Worm (Caenorhabditis elegans) whole organism, late embryonic: ENCODE measurements around the gene B0244.16.

Experiments
- F13H6.1 ChIP-seq: sonication (generic microtip); optimal IDR thresholded peaks from 2 replicates; lab custom pipeline; 2016; ENCODE audit warnings: missing genetic modification characterization, missing compliant biosample characterization
- T23F11.4 ChIP-seq: fragments of 200-800 bp; sonication (Bioruptor generic); optimal IDR thresholded peaks from 2 replicates; lab custom pipeline; 2018; ENCODE audit warnings: mild to moderate bottlenecking, missing genetic modification characterization, missing compliant biosample characterization
- ceh-30 ChIP-seq: fragments of 150-350 bp; optimal IDR thresholded peaks from 2 replicates; lab custom pipeline; 2014; ENCODE audit warnings: missing biosample characterization, missing genetic modification characterization
- ceh-31 ChIP-seq: sonication (generic microtip); optimal IDR thresholded peaks from 2 replicates; lab custom pipeline; 2016; ENCODE audit warnings: missing genetic modification characterization, missing compliant biosample characterization
- ceh-34 ChIP-seq: sonication (generic microtip); optimal IDR thresholded peaks from 2 replicates; lab custom pipeline; 2016; ENCODE audit warnings: mild to moderate bottlenecking, missing genetic modification characterization, missing compliant biosample characterization
- ceh-45 ChIP-seq: fragments of 200-800 bp; sonication (Bioruptor generic); IDR thresholded peaks from 2 replicates; pipeline ENCODE4 v1.3.6; 2022; ENCODE audit warnings: missing genetic modification reagents, missing genetic modification characterization, missing compliant biosample characterization
- ceh-6 ChIP-seq: fragments of 200-800 bp; sonication (Bioruptor generic); optimal IDR thresholded peaks from 2 replicates; lab custom pipeline; 2018; ENCODE audit warnings: mild to moderate bottlenecking, missing genetic modification characterization, missing compliant biosample characterization
- dve-1 ChIP-seq: sonication (generic microtip); optimal IDR thresholded peaks from 2 replicates; lab custom pipeline; 2017; ENCODE audit warnings: antibody characterized with exemption, mild to moderate bottlenecking, missing genetic modification characterization, missing compliant biosample characterization
- elt-2 ChIP-seq: sonication (generic microtip); optimal IDR thresholded peaks from 2 replicates; lab custom pipeline; 2016; ENCODE audit warnings: missing genetic modification reagents, missing genetic modification characterization, missing compliant biosample characterization
- eyg-1 ChIP-seq: sonication (generic microtip); optimal IDR thresholded peaks from 2 replicates; lab custom pipeline; 2016; ENCODE audit warnings: missing genotype, missing genetic modification characterization, missing compliant biosample characterization
- fkh-10 ChIP-seq: fragments of 150-350 bp; optimal IDR thresholded peaks from 2 replicates; lab custom pipeline; 2014; ENCODE audit warnings: missing biosample characterization, missing genetic modification reagents, missing genetic modification characterization
- fkh-6 ChIP-seq: sonication (generic microtip); optimal IDR thresholded peaks from 2 replicates; lab custom pipeline; 2016; ENCODE audit warnings: missing genetic modification characterization, missing compliant biosample characterization
- hlh-15 ChIP-seq: sonication (generic microtip); optimal IDR thresholded peaks from 2 replicates; lab custom pipeline; 2016; ENCODE audit warnings: missing genetic modification characterization, missing compliant biosample characterization
- hlh-30 ChIP-seq: sonication (generic microtip); optimal IDR thresholded peaks from 2 replicates; lab custom pipeline; 2017; ENCODE audit warnings: antibody characterized with exemption, missing genetic modification characterization, missing compliant biosample characterization; ENCODE audit not compliant: insufficient read depth
- hlh-6 ChIP-seq: sonication (generic microtip); optimal IDR thresholded peaks from 2 replicates; lab custom pipeline; 2016; ENCODE audit warnings: missing genotype, missing genetic modification characterization, missing compliant biosample characterization
- lin-11 ChIP-seq: fragments of 200-800 bp; sonication (Bioruptor generic); optimal IDR thresholded peaks from 2 replicates; lab custom pipeline; 2018; ENCODE audit warnings: mild to moderate bottlenecking, missing genetic modification characterization, missing compliant biosample characterization
- pqm-1 ChIP-seq: sonication (generic microtip); optimal IDR thresholded peaks from 2 replicates; lab custom pipeline; 2016; ENCODE audit warnings: missing genetic modification characterization, missing compliant biosample characterization
- ref-2 ChIP-seq: sonication (generic microtip); optimal IDR thresholded peaks from 2 replicates; lab custom pipeline; 2016; ENCODE audit warnings: missing genetic modification characterization, missing compliant biosample characterization
- tbx-7 ChIP-seq: sonication (generic microtip); optimal IDR thresholded peaks from 2 replicates; lab custom pipeline; 2016; ENCODE audit warnings: missing genotype, missing genetic modification characterization, missing compliant biosample characterization
- unc-86 ChIP-seq: sonication (generic microtip); optimal IDR thresholded peaks from 2 replicates; lab custom pipeline; 2016; ENCODE audit warnings: missing genetic modification characterization, missing compliant biosample characterization
- zip-5 ChIP-seq: sonication (generic microtip); optimal IDR thresholded peaks from 2 replicates; lab custom pipeline; 2016; ENCODE audit warnings: missing genetic modification characterization, missing compliant biosample characterization

The B0244.16 gene

ce11 chrIII:5785273-5785929 lies 44.6 kb downstream of the B0244.16 start, which contains the start of gene Y37B11A.3 (continued):
- TF ChIP-seq fkh-10 (GFP tag; lab: Kevin White, UChicago) (no peak), tbx-7 (no peak), lin-11 (tag; lab: Kevin White, UChicago) (no peak), ceh-31 (tag; lab: Kevin White, UChicago) (peak; percentile 30), ceh-45 (GFP tag; lab: Robert Waterston, UW) (no peak), eyg-1 (tag; lab: Kevin White, UChicago) (no peak), elt-2 (tag; lab: Kevin White, UChicago) (no peak), ceh-6 (GFP tag; lab: Kevin White, UChicago) (no peak), pqm-1 (tag; lab: Kevin White, UChicago) (no peak), unc-86 (tag; lab: Kevin White, UChicago) (no peak), fkh-6 (tag; lab: Kevin White, UChicago) (peak; percentile 23)

- TF ChIP-seq T23F11.4 (GFP tag; lab: Kevin White, UChicago), result no peak
- TF ChIP-seq zip-5, result no peak
- TF ChIP-seq ceh-30 (tag; lab: Kevin White, UChicago), result no peak
- TF ChIP-seq hlh-30, result no peak
- no peak for TF ChIP-seq hlh-6
- TF ChIP-seq F13H6.1 (tag; lab: Kevin White, UChicago), result no peak
- TF ChIP-seq ref-2 (tag; lab: Kevin White, UChicago), result no peak
- no peak for TF ChIP-seq ceh-34
- no peak for TF ChIP-seq hlh-15 (tag; lab: Kevin White, UChicago)
- TF ChIP-seq dve-1, result no peak
These were observed 49.8 kb downstream of the B0244.16 start, which contains the start of gene rev-3 for ce11 chrIII:5790550-5790949. Gene rev-3 (minus strand): TSS chrIII:5790650.
